Worm (Caenorhabditis elegans) whole organism, late embryonic: ENCODE results near the gene nas-13.

Experiments used
- C08G9.2 ChIP-seq: sonication (generic microtip); optimal IDR thresholded peaks from 2 replicates; lab custom pipeline; 2016; ENCODE audit warnings: mild to moderate bottlenecking, missing genetic modification characterization, moderate library complexity, missing compliant biosample characterization
- C38D4.7 ChIP-seq: fragments of 200-800 bp; sonication (Bioruptor generic); optimal IDR thresholded peaks from 2 replicates; lab custom pipeline; 2018; ENCODE audit warnings: mild to moderate bottlenecking, missing genetic modification characterization, moderate library complexity, missing compliant biosample characterization
- F13H6.1 ChIP-seq: sonication (generic microtip); optimal IDR thresholded peaks from 2 replicates; lab custom pipeline; 2016; ENCODE audit warnings: missing genetic modification characterization, missing compliant biosample characterization
- K02D7.2 ChIP-seq: sonication (generic microtip); optimal IDR thresholded peaks from 2 replicates; lab custom pipeline; 2017; ENCODE audit warnings: mild to moderate bottlenecking, missing genetic modification characterization, missing compliant biosample characterization
- K09A11.1 ChIP-seq: sonication (generic microtip); optimal IDR thresholded peaks from 2 replicates; lab custom pipeline; 2017; ENCODE audit warnings: antibody characterized with exemption, mild to moderate bottlenecking, missing genetic modification characterization, missing compliant biosample characterization; ENCODE audit not compliant: insufficient read depth
- ceh-14 ChIP-seq: sonication (generic microtip); optimal IDR thresholded peaks from 2 replicates; lab custom pipeline; 2016; ENCODE audit warnings: missing genotype, missing genetic modification characterization, missing compliant biosample characterization
- ceh-19 ChIP-seq: fragments of 200-800 bp; sonication (Bioruptor generic); optimal IDR thresholded peaks from 2 replicates; lab custom pipeline; 2018; ENCODE audit warnings: mild to moderate bottlenecking, missing genetic modification characterization, missing compliant biosample characterization
- ceh-31 ChIP-seq: sonication (generic microtip); optimal IDR thresholded peaks from 2 replicates; lab custom pipeline; 2016; ENCODE audit warnings: missing genetic modification characterization, missing compliant biosample characterization
- ceh-34 ChIP-seq: sonication (generic microtip); optimal IDR thresholded peaks from 2 replicates; lab custom pipeline; 2016; ENCODE audit warnings: mild to moderate bottlenecking, missing genetic modification characterization, missing compliant biosample characterization
- ceh-45 ChIP-seq: fragments of 200-800 bp; sonication (Bioruptor generic); IDR thresholded peaks from 2 replicates; pipeline ENCODE4 v1.3.6; 2022; ENCODE audit warnings: missing genetic modification reagents, missing genetic modification characterization, missing compliant biosample characterization
- ceh-6 ChIP-seq: fragments of 200-800 bp; sonication (Bioruptor generic); optimal IDR thresholded peaks from 2 replicates; lab custom pipeline; 2018; ENCODE audit warnings: mild to moderate bottlenecking, missing genetic modification characterization, missing compliant biosample characterization
- ceh-9 ChIP-seq: sonication (generic microtip); optimal IDR thresholded peaks from 2 replicates; lab custom pipeline; 2016; ENCODE audit warnings: mild to moderate bottlenecking, missing genetic modification characterization, inconsistent platforms, missing compliant biosample characterization
- dve-1 ChIP-seq: sonication (generic microtip); optimal IDR thresholded peaks from 2 replicates; lab custom pipeline; 2017; ENCODE audit warnings: antibody characterized with exemption, mild to moderate bottlenecking, missing genetic modification characterization, missing compliant biosample characterization
- elt-2 ChIP-seq: sonication (generic microtip); optimal IDR thresholded peaks from 2 replicates; lab custom pipeline; 2016; ENCODE audit warnings: missing genetic modification reagents, missing genetic modification characterization, missing compliant biosample characterization
- elt-4 ChIP-seq: sonication (generic microtip); optimal IDR thresholded peaks from 2 replicates; lab custom pipeline; 2016; ENCODE audit warnings: missing genetic modification characterization, missing compliant biosample characterization
- ets-4 ChIP-seq: sonication (generic microtip); optimal IDR thresholded peaks from 2 replicates; lab custom pipeline; 2016; ENCODE audit warnings: missing genetic modification characterization, missing compliant biosample characterization
- eyg-1 ChIP-seq: sonication (generic microtip); optimal IDR thresholded peaks from 2 replicates; lab custom pipeline; 2016; ENCODE audit warnings: missing genotype, missing genetic modification characterization, missing compliant biosample characterization
- fkh-10 ChIP-seq: fragments of 150-350 bp; optimal IDR thresholded peaks from 2 replicates; lab custom pipeline; 2014; ENCODE audit warnings: missing biosample characterization, missing genetic modification reagents, missing genetic modification characterization
- fkh-6 ChIP-seq: sonication (generic microtip); optimal IDR thresholded peaks from 2 replicates; lab custom pipeline; 2016; ENCODE audit warnings: missing genetic modification characterization, missing compliant biosample characterization
- gmeb-2 ChIP-seq: sonication (generic microtip); optimal IDR thresholded peaks from 2 replicates; lab custom pipeline; 2016; ENCODE audit warnings: missing genetic modification characterization, inconsistent platforms, missing compliant biosample characterization
- hlh-15 ChIP-seq: sonication (generic microtip); optimal IDR thresholded peaks from 2 replicates; lab custom pipeline; 2016; ENCODE audit warnings: missing genetic modification characterization, missing compliant biosample characterization
- lim-6 ChIP-seq: sonication (generic microtip); optimal IDR thresholded peaks from 2 replicates; lab custom pipeline; 2016; ENCODE audit warnings: missing genetic modification characterization, missing compliant biosample characterization
- madf-2 ChIP-seq: sonication (generic microtip); optimal IDR thresholded peaks from 2 replicates; lab custom pipeline; 2017; ENCODE audit warnings: missing genetic modification characterization, missing compliant biosample characterization
- nhr-11 ChIP-seq: fragments of 150-350 bp; optimal IDR thresholded peaks from 2 replicates; lab custom pipeline; 2014; ENCODE audit warnings: missing biosample characterization, missing genetic modification characterization
- odd-2 ChIP-seq: sonication (generic microtip); optimal IDR thresholded peaks from 2 replicates; lab custom pipeline; 2017; ENCODE audit warnings: antibody characterized with exemption, mild to moderate bottlenecking, missing genetic modification characterization, missing compliant biosample characterization
- pag-3 ChIP-seq: sonication (generic microtip); optimal IDR thresholded peaks from 2 replicates; lab custom pipeline; 2016; ENCODE audit warnings: missing compliant biosample characterization, missing genetic modification characterization, borderline replicate concordance
- pha-2 ChIP-seq: sonication (generic microtip); optimal IDR thresholded peaks from 2 replicates; lab custom pipeline; 2017; ENCODE audit warnings: mild to moderate bottlenecking, missing genetic modification characterization, missing compliant biosample characterization
- rnt-1 ChIP-seq: sonication (generic microtip); optimal IDR thresholded peaks from 2 replicates; lab custom pipeline; 2016; ENCODE audit warnings: missing genetic modification characterization, missing compliant biosample characterization
- sox-2 ChIP-seq: fragments of 200-800 bp; sonication (Bioruptor generic); IDR thresholded peaks from 2 replicates; pipeline ENCODE4 v1.3.6; 2022; ENCODE audit warnings: missing genetic modification reagents, missing genetic modification characterization, missing compliant biosample characterization
- sox-4 ChIP-seq: sonication (generic microtip); optimal IDR thresholded peaks from 2 replicates; lab custom pipeline; 2017; ENCODE audit warnings: mild to moderate bottlenecking, missing genetic modification characterization, inconsistent platforms, missing compliant biosample characterization
- tbx-2 ChIP-seq: sonication (generic microtip); optimal IDR thresholded peaks from 2 replicates; lab custom pipeline; 2016; ENCODE audit warnings: missing genetic modification characterization, missing compliant biosample characterization
- tbx-7 ChIP-seq: sonication (generic microtip); optimal IDR thresholded peaks from 2 replicates; lab custom pipeline; 2016; ENCODE audit warnings: missing genotype, missing genetic modification characterization, missing compliant biosample characterization
- unc-3 ChIP-seq, 2 experiments: fragments of 200-800 bp in 1 of 2; sonication (Bioruptor generic) in 1 of 2; sonication (generic microtip) in 1 of 2; conservative IDR thresholded peaks in 1 of 2; optimal IDR thresholded peaks in 1 of 2; 2 replicates each; pipeline versions ENCODE4 v1.3.6 to Lab custom; 2016 to 2022; ENCODE audit warnings: missing compliant biosample characterization in 2 of 2, missing genetic modification characterization in 2 of 2, missing genetic modification reagents in 1 of 2
- unc-42 ChIP-seq: sonication (generic microtip); optimal IDR thresholded peaks from 2 replicates; lab custom pipeline; 2016; ENCODE audit warnings: missing genotype, missing genetic modification characterization, missing compliant biosample characterization
- unc-86 ChIP-seq: sonication (generic microtip); optimal IDR thresholded peaks from 2 replicates; lab custom pipeline; 2016; ENCODE audit warnings: missing genetic modification characterization, missing compliant biosample characterization
- zip-5 ChIP-seq: sonication (generic microtip); optimal IDR thresholded peaks from 2 replicates; lab custom pipeline; 2016; ENCODE audit warnings: missing genetic modification characterization, missing compliant biosample characterization

The nas-13 gene

DNA sequence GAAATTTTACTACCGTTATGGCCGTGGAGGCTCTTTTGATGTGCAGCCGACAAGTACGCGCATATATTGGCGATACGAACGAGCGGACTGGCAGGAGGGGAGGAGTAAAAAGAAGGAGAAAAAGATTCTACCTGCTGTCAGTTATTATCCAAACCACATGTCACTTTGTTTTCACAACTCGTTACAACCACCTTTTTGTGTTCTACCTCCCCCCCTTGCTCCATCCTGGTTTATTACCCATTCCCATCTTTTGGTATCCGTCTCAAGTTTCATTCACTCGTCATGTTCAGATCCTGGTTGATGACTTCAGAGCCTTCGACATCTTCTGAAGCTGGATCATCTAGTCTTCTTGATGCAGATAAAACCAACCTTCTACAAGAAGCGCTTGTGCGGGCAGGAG is 20.4 kb downstream of the nas-13 start, which contains the start of gene psa-3:
TSS of gene psa-3 (plus strand) at position 301 of the 400 bp plus-strand sequence.
- no peak for TF ChIP-seq pag-3 (tag; lab: Kevin White, UChicago)

DNA sequence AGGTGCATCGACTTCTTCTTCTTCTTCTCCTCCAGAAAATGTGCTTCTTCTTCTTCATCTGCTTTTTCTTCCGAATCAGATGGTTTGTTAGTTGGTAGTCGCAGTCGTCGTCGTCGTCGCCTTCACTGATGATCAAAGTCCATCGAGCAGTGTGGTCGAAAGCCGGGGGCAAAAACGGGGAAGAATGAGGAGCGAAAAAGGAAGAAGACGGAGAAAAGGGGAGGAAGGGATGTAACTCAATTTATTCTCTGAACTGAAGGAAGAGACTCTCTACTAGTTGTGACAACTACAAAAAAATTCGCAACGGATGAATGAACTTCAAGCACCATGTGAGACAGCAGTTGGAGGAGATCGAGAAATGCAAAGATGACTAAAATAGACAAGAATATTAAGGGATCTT is 32.3 kb downstream of the nas-13 start:
- TF ChIP-seq pha-2 (tag; lab: Kevin White, UChicago) (no peak), ceh-31 (tag; lab: Kevin White, UChicago) (peak; percentile 49), unc-42 (peak; percentile 98), ceh-14 (tag; lab: Kevin White, UChicago) (no peak), elt-2 (tag; lab: Kevin White, UChicago) (no peak), gmeb-2 (no peak), fkh-6 (tag; lab: Kevin White, UChicago) (no peak)

DNA sequence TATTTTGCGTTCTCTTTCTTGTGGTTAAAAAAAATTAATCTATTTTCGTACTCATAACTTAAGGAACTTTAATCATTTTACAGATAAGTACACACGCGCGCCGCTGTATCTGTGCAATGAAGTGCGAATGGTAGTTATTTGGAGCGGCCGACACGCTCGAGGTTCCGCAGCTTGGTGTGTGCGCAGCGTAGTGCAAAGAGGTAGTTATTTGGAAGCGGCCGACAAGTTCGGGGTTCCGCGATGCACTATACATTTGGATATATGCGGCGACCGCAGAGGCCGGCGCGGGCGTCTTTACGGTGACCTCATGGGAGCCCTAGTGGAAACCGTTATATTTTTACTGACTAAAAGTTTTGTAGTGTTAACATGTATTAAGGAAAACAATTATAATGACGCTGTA is 35.4 kb downstream of the nas-13 start:
- TF ChIP-seq lim-6 (tag; lab: Kevin White, UChicago), result no peak
- no peak for TF ChIP-seq eyg-1
- no peak for TF ChIP-seq ceh-34 (tag; lab: Kevin White, UChicago)
- no peak for TF ChIP-seq elt-2 (tag; lab: Kevin White, UChicago)
- TF ChIP-seq odd-2 (tag; lab: Kevin White, UChicago), result no peak
- no peak for TF ChIP-seq zip-5 (tag; lab: Kevin White, UChicago)
- TF ChIP-seq pag-3 (tag; lab: Kevin White, UChicago), result no peak
- TF ChIP-seq dve-1, result no peak
- TF ChIP-seq fkh-6 (tag; lab: Kevin White, UChicago), result no peak
- no peak for TF ChIP-seq unc-86 (tag; lab: Kevin White, UChicago)
- TF ChIP-seq hlh-15, result no peak
- TF ChIP-seq ceh-9 (tag; lab: Kevin White, UChicago), result no peak
- no peak for TF ChIP-seq ceh-31 (tag; lab: Kevin White, UChicago)
- no peak for TF ChIP-seq sox-4 (tag; lab: Kevin White, UChicago)

DNA sequence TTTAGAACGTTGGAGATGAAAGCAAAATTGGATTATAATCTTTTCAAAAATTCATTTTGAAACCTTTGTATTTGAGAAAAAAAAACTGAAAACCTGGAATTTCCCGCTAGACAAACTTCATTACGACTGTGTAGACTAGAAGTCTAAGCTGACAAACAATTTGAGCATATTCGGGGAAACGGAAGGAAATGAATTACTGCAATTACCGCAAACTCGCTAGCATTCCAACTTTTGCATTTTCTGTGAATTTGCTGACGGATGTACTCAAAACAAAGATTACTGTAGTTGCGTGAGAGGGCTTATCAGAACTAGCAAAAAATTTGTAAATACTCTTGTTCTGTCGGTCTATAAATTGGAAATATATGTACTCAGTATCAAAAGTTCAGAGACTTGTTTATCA is 38.2 kb downstream of the nas-13 start:
- TF ChIP-seq ceh-19 (GFP tag; lab: Kevin White, UChicago), result no peak
- no peak for TF ChIP-seq K09A11.1
- no peak for TF ChIP-seq unc-86 (tag; lab: Kevin White, UChicago)
- TF ChIP-seq madf-2 (tag; lab: Kevin White, UChicago), result no peak
- TF ChIP-seq ceh-6 (GFP tag; lab: Kevin White, UChicago), result no peak
- TF ChIP-seq ceh-45 (GFP tag; lab: Robert Waterston, UW), result no peak
- no peak for TF ChIP-seq F13H6.1
- no peak for TF ChIP-seq ets-4 (tag; lab: Kevin White, UChicago)
- no peak for TF ChIP-seq elt-4 (tag; lab: Kevin White, UChicago)
- no peak for TF ChIP-seq pha-2 (tag; lab: Kevin White, UChicago)
- TF ChIP-seq sox-2 (GFP tag; lab: Robert Waterston, UW), result no peak
- TF ChIP-seq eyg-1, result no peak
- TF ChIP-seq nhr-11, result no peak
- no peak for TF ChIP-seq rnt-1 (tag; lab: Kevin White, UChicago)
- TF ChIP-seq tbx-7 (tag; lab: Kevin White, UChicago), result no peak
- no peak for TF ChIP-seq K02D7.2 (tag; lab: Kevin White, UChicago)
- no peak for TF ChIP-seq tbx-2 (tag; lab: Kevin White, UChicago)

DNA sequence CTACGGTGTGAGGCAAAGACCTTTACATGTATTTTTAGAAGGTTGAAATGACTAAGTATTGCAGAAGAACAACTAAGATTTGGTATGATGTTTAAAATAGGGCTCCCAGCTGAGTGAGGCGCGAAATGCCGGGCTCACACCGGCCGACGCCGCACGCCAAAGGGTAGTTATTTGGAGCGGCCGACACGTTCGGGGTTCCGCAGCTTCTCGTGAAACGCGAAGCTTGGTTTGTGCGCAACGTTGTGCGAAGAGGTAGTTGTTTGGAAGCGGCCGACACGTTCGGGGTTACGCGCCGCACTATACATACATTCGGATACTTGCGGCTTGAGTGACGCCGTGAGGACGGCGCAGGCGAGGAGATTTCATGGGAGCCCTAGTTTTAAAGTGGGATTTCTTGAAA is 39.8 kb downstream of the nas-13 start:
- no peak for TF ChIP-seq unc-3 (GFP tag; conservative IDR thresholded peaks at IDR 0.05; lab: Robert Waterston, UW)
- TF ChIP-seq unc-3 (tag; optimal IDR thresholded peaks at IDR 0.05; lab: Kevin White, UChicago), result no peak
- no peak for TF ChIP-seq C08G9.2 (tag; lab: Kevin White, UChicago)
- TF ChIP-seq ets-4 (tag; lab: Kevin White, UChicago), result no peak
- TF ChIP-seq C38D4.7 (GFP tag; lab: Kevin White, UChicago), result no peak
- TF ChIP-seq gmeb-2, result no peak
- no peak for TF ChIP-seq fkh-10
- TF ChIP-seq ceh-31 (tag; lab: Kevin White, UChicago), result no peak
